Worm (Caenorhabditis elegans): Measurements from ENCODE around the gene clec-7.

ce11 chrV:7355464-7355863, 27.3 kb downstream of the clec-7 start, which contains the start of gene tag-293:
- TF ChIP-seq dao-5 (tag; optimal IDR thresholded peaks at IDR 0.05) = no peak
- TF ChIP-seq him-1 (tag; optimal IDR thresholded peaks at IDR 0.05) = no peak
- TF ChIP-seq W03F9.2 (tag; optimal IDR thresholded peaks at IDR 0.05) = no peak
